Fruit fly (Drosophila melanogaster) whole organism, wandering third instar larva: ENCODE data around the gene Mgstl.
A peak's percentile ranks its signal among the peaks of the same experiment; 100 is the strongest.

Experiments used
- Abd-B ChIP-seq: fragments of >200 bp; optimal IDR thresholded peaks from 2 replicates; lab custom pipeline; 2017; ENCODE audit warnings: missing biosample characterization, missing genetic modification characterization
- CG32264 ChIP-seq: fragments of 200-800 bp; sonication (Bioruptor generic); optimal IDR thresholded peaks from 2 replicates; lab custom pipeline; 2016; ENCODE audit warnings: missing biosample characterization, missing genetic modification characterization
- CG9705 ChIP-seq: fragments of 200-800 bp; sonication (Bioruptor generic); optimal IDR thresholded peaks from 2 replicates; lab custom pipeline; 2018; ENCODE audit warnings: missing biosample characterization, mild to moderate bottlenecking, missing genetic modification characterization
- CrebA ChIP-seq: fragments of 200-800 bp; sonication (Bioruptor generic); optimal IDR thresholded peaks from 2 replicates; lab custom pipeline; 2016; ENCODE audit warnings: missing biosample characterization, mild to moderate bottlenecking, missing genetic modification characterization, borderline replicate concordance
- Dfd ChIP-seq: fragments of >200 bp; optimal IDR thresholded peaks from 2 replicates; lab custom pipeline; 2017; ENCODE audit warnings: missing biosample characterization, missing genetic modification characterization
- Dif ChIP-seq: fragments of 200-275, 200-300 bp; sonication (Bioruptor generic); optimal IDR thresholded peaks from 2 replicates; lab custom pipeline; 2018; ENCODE audit warnings: missing biosample characterization, missing genetic modification characterization; ENCODE audit not compliant: partially characterized antibody
- GATAd ChIP-seq: sonication (Bioruptor generic); optimal IDR thresholded peaks from 2 replicates; lab custom pipeline; 2016; ENCODE audit warnings: missing biosample characterization, missing genetic modification characterization
- HLH106 ChIP-seq: fragments of 200-800 bp; optimal IDR thresholded peaks from 3 replicates; lab custom pipeline; 2019; ENCODE audit warnings: missing biosample characterization, mild to moderate bottlenecking, missing genetic modification characterization, moderate library complexity
- Hnf4 ChIP-seq: fragments of 200-800 bp; sonication (Bioruptor generic); optimal IDR thresholded peaks from 2 replicates; lab custom pipeline; 2016; ENCODE audit warnings: missing biosample characterization, mild to moderate bottlenecking, missing genetic modification characterization
- Hr78 ChIP-seq: fragments of >200 bp; optimal IDR thresholded peaks from 2 replicates; lab custom pipeline; 2017; ENCODE audit warnings: missing biosample characterization, missing genetic modification characterization
- Hr83 ChIP-seq: fragments of 200-300 bp; sonication (Bioruptor generic); optimal IDR thresholded peaks from 2 replicates; lab custom pipeline; 2016; ENCODE audit warnings: missing biosample characterization, mild to moderate bottlenecking, missing genetic modification characterization, moderate library complexity; ENCODE audit not compliant: poor library complexity, severe bottlenecking
- Jra ChIP-seq: sonication (Bioruptor generic); optimal IDR thresholded peaks from 2 replicates; lab custom pipeline; 2016; ENCODE audit warnings: missing biosample characterization, missing genetic modification characterization
- Mio ChIP-seq: sonication (Bioruptor generic); optimal IDR thresholded peaks from 2 replicates; lab custom pipeline; 2016; ENCODE audit warnings: missing biosample characterization, missing genetic modification characterization
- Myc ChIP-seq: fragments of >200 bp; optimal IDR thresholded peaks from 2 replicates; lab custom pipeline; 2017
- N ChIP-seq: fragments of >200 bp; optimal IDR thresholded peaks from 2 replicates; lab custom pipeline; 2018; ENCODE audit warnings: missing biosample characterization, missing external identifiers, missing genetic modification characterization
- OdsH ChIP-seq: fragments of 200-800 bp; sonication (Bioruptor generic); optimal IDR thresholded peaks from 2 replicates; lab custom pipeline; 2016; ENCODE audit warnings: missing biosample characterization, mild to moderate bottlenecking, missing genetic modification characterization
- Rel ChIP-seq, 2 experiments: fragments of 200-800 bp; sonication (Bioruptor generic) in 1 of 2; optimal IDR thresholded peaks; 2 replicates in 1 of 2; 3 replicates in 1 of 2; lab custom pipeline; 2016 to 2019; ENCODE audit warnings: mild to moderate bottlenecking in 2 of 2, missing biosample characterization in 2 of 2, missing genetic modification characterization in 2 of 2, moderate library complexity in 1 of 2
- Sp1 ChIP-seq: fragments of 200-800 bp; sonication (Bioruptor generic); optimal IDR thresholded peaks from 3 replicates; lab custom pipeline; 2019; ENCODE audit warnings: missing biosample characterization, mild to moderate bottlenecking, missing genetic modification characterization, moderate library complexity
- Vsx2 ChIP-seq: fragments of 200-300, 225-300 bp; sonication (Bioruptor generic); optimal IDR thresholded peaks from 2 replicates; lab custom pipeline; 2018; ENCODE audit warnings: missing biosample characterization, missing genetic modification characterization; ENCODE audit not compliant: partially characterized antibody
- br ChIP-seq: fragments of 200-800 bp; sonication (Bioruptor generic); optimal IDR thresholded peaks from 2 replicates; lab custom pipeline; 2016; ENCODE audit warnings: missing biosample characterization, missing genetic modification characterization
- brk ChIP-seq: fragments of 200-800 bp; sonication (Bioruptor generic); optimal IDR thresholded peaks from 2 replicates; lab custom pipeline; 2016; ENCODE audit warnings: missing biosample characterization, mild to moderate bottlenecking, missing genetic modification characterization
- dl ChIP-seq, 2 experiments: fragments of 175-275, 200-275 bp in 1 of 2; fragments of 200-275 bp in 1 of 2; sonication (Bioruptor generic); optimal IDR thresholded peaks; lab custom pipeline; 2018; ENCODE audit warnings: mild to moderate bottlenecking in 2 of 2, missing biosample characterization in 2 of 2, missing genetic modification characterization in 2 of 2, moderate library complexity in 2 of 2; ENCODE audit not compliant: partially characterized antibody in 2 of 2, insufficient read depth in 1 of 2
- dmrt93B ChIP-seq: fragments of 200-800 bp; sonication (Bioruptor generic); optimal IDR thresholded peaks from 2 replicates; lab custom pipeline; 2018; ENCODE audit warnings: missing biosample characterization, mild to moderate bottlenecking, missing genetic modification characterization
- dsf ChIP-seq: sonication (Bioruptor generic); optimal IDR thresholded peaks from 2 replicates; lab custom pipeline; 2016; ENCODE audit warnings: missing biosample characterization, missing genetic modification characterization, borderline replicate concordance
- ey ChIP-seq: fragments of 200-800 bp; sonication (Bioruptor generic); optimal IDR thresholded peaks from 2 replicates; lab custom pipeline; 2016; ENCODE audit warnings: missing biosample characterization, missing genetic modification characterization
- foxo ChIP-seq, 2 experiments: fragments of 200-800 bp; sonication (Bioruptor generic); optimal IDR thresholded peaks; 2 replicates in 1 of 2; 3 replicates in 1 of 2; lab custom pipeline; 2016 to 2017; ENCODE audit warnings: missing biosample characterization in 2 of 2, missing genetic modification characterization in 2 of 2
- fru ChIP-seq: fragments of 200-800 bp; sonication (Bioruptor generic); optimal IDR thresholded peaks from 3 replicates; lab custom pipeline; 2016; ENCODE audit warnings: missing biosample characterization, mild to moderate bottlenecking, missing genetic modification characterization
- h ChIP-seq: fragments of 200-800 bp; sonication (Bioruptor generic); optimal IDR thresholded peaks from 3 replicates; lab custom pipeline; 2016; ENCODE audit warnings: missing biosample characterization, mild to moderate bottlenecking, missing genetic modification characterization
- jim ChIP-seq: fragments of 175-275, 200-325 bp; sonication (Bioruptor generic); optimal IDR thresholded peaks from 2 replicates; lab custom pipeline; 2016; ENCODE audit warnings: missing biosample characterization, mild to moderate bottlenecking, missing genetic modification characterization
- lola ChIP-seq: fragments of >200 bp; optimal IDR thresholded peaks from 2 replicates; lab custom pipeline; 2017; ENCODE audit warnings: missing biosample characterization, missing genetic modification characterization
- pan ChIP-seq: fragments of >200 bp; optimal IDR thresholded peaks from 2 replicates; lab custom pipeline; 2017
- psq ChIP-seq: fragments of 200-800 bp; sonication (Bioruptor generic); optimal IDR thresholded peaks from 3 replicates; lab custom pipeline; 2017; ENCODE audit warnings: missing biosample characterization, mild to moderate bottlenecking, missing genetic modification characterization, moderate library complexity
- rgr ChIP-seq: fragments of 200-800 bp; sonication (Bioruptor generic); optimal IDR thresholded peaks from 3 replicates; lab custom pipeline; 2016; ENCODE audit warnings: missing biosample characterization, mild to moderate bottlenecking, missing genetic modification characterization
- sage ChIP-seq: fragments of 200-800 bp; sonication (Bioruptor generic); optimal IDR thresholded peaks from 2 replicates; lab custom pipeline; 2016; ENCODE audit warnings: missing biosample characterization, mild to moderate bottlenecking, missing genetic modification characterization
- sv ChIP-seq: fragments of 200-800 bp; sonication (Bioruptor generic); optimal IDR thresholded peaks from 3 replicates; lab custom pipeline; 2016; ENCODE audit warnings: missing biosample characterization, missing genetic modification characterization
- tai ChIP-seq: sonication (Bioruptor generic); optimal IDR thresholded peaks from 2 replicates; lab custom pipeline; 2016; ENCODE audit warnings: missing biosample characterization, missing genetic modification characterization
- usp ChIP-seq: fragments of >200 bp; optimal IDR thresholded peaks from 2 replicates; lab custom pipeline; 2017; ENCODE audit warnings: missing biosample characterization, missing genetic modification characterization
- woc ChIP-seq: sonication (Bioruptor generic); optimal IDR thresholded peaks from 2 replicates; lab custom pipeline; 2016; ENCODE audit warnings: missing biosample characterization, mild to moderate bottlenecking, missing genetic modification characterization

Mgstl gene

dm6 chrX:21044278-21044830 is 2.4 kb downstream of the Mgstl start:
- TF ChIP-seq h (GFP tag; lab: Kevin White, UChicago) (peak; percentile 62), rgr (peak; percentile 20), CG9705 (GFP tag; lab: Kevin White, UChicago) (no peak), Myc (no peak), ey (GFP tag; lab: Kevin White, UChicago) (peak; percentile 22), Dfd (GFP tag; lab: Kevin White, UChicago) (no peak), Rel (GFP tag; optimal IDR thresholded peaks at IDR 0.05; lab: Kevin White, UChicago) (no peak), Rel (tag; optimal IDR thresholded peaks at IDR 0.05; lab: Kevin White, UChicago) (no peak), sage (peak; percentile 6), Jra (no peak), Abd-B (GFP tag; lab: Kevin White, UChicago) (no peak), Sp1 (GFP tag; lab: Kevin White, UChicago) (no peak), br (GFP tag; lab: Kevin White, UChicago) (peak; percentile 18), psq (GFP tag; lab: Kevin White, UChicago) (peak; percentile 12), lola (no peak), N (GFP tag; lab: Kevin White, UChicago) (no peak), GATAd (no peak), dsf (GFP tag; lab: Kevin White, UChicago) (no peak), Vsx2 (GFP tag; lab: Kevin White, UChicago) (no peak), Hr83 (GFP tag; lab: Kevin White, UChicago) (no peak), foxo (GFP tag; optimal IDR thresholded peaks at IDR 0.05; lab: Kevin White, UChicago) (no peak), Hnf4 (GFP tag; lab: Kevin White, UChicago) (no peak), CrebA (GFP tag; lab: Kevin White, UChicago) (no peak), CG32264 (GFP tag; lab: Kevin White, UChicago) (no peak), sv (GFP tag; lab: Kevin White, UChicago) (no peak), Dif (no peak), Mio (GFP tag; lab: Kevin White, UChicago) (no peak), HLH106 (tag; lab: Kevin White, UChicago) (peak; percentile 30), dmrt93B (GFP tag; lab: Kevin White, UChicago) (no peak), Hr78 (no peak), fru (GFP tag; lab: Kevin White, UChicago) (peak; percentile 29), usp (GFP tag; lab: Kevin White, UChicago) (no peak), pan (no peak), tai (GFP tag; lab: Kevin White, UChicago) (no peak), brk (GFP tag; lab: Kevin White, UChicago) (no peak), woc (GFP tag; lab: Kevin White, UChicago) (peak; percentile 17), OdsH (GFP tag; lab: Kevin White, UChicago) (peak; percentile 26), dl (GFP tag; optimal IDR thresholded peaks at IDR 0.05; lab: Kevin White, UChicago; ENCODE audit: insufficient read depth in 1 of 2, partially characterized antibody in 2 of 2) (no peak), jim (GFP tag; lab: Kevin White, UChicago) (no peak)

DNA sequence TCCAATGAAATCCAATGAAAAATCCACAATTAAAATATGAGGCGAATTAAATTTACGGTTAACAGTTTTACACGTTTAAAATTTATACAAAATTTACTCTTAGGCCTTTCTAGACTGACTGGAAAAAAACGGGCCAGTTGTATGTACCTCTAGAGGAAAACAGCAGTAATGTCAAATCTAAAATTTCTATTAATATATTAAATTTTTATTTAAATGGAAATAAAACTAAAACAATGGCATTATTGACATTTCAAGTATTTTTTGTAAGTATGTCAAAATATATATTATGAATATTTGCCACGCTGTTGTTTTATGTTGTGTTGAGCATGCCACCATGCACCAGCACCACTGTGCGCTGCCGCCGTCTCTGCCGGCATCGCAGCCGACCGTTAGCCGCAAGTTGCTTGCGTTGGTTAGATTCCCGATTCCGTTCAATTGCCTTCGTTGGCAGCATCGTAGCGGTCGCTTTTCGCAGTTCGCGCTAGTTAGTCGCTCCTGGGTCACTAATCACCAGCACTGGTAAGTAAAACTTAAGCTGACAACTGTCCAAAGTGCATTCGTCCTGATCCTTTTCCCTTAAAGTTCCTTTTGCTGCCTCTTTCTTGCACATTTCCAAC is 3.0 kb downstream of the Mgstl start, which contains the start of gene Cbs:
Gene Cbs, plus strand, starts transcription at position 308 of the 617 bp plus-strand sequence.
- TF ChIP-seq jim (GFP tag; lab: Kevin White, UChicago) (no peak), h (GFP tag; lab: Kevin White, UChicago) (peak; percentile 8), dmrt93B (GFP tag; lab: Kevin White, UChicago) (no peak), Hr78 (no peak), Dfd (GFP tag; lab: Kevin White, UChicago) (no peak), sage (no peak), Hr83 (GFP tag; lab: Kevin White, UChicago) (no peak), rgr (peak; percentile 17), Vsx2 (GFP tag; lab: Kevin White, UChicago) (no peak), br (GFP tag; lab: Kevin White, UChicago) (no peak), OdsH (GFP tag; lab: Kevin White, UChicago) (no peak), sv (GFP tag; lab: Kevin White, UChicago) (peak; percentile 49), Dif (no peak), usp (GFP tag; lab: Kevin White, UChicago) (no peak), dsf (GFP tag; lab: Kevin White, UChicago) (no peak), Mio (GFP tag; lab: Kevin White, UChicago) (no peak), Myc (no peak), brk (GFP tag; lab: Kevin White, UChicago) (no peak), CrebA (GFP tag; lab: Kevin White, UChicago) (no peak), CG32264 (GFP tag; lab: Kevin White, UChicago) (no peak), Sp1 (GFP tag; lab: Kevin White, UChicago) (peak; percentile 51), Rel (GFP tag; optimal IDR thresholded peaks at IDR 0.05; lab: Kevin White, UChicago) (no peak), Rel (tag; optimal IDR thresholded peaks at IDR 0.05; lab: Kevin White, UChicago) (no peak), dl (GFP tag; optimal IDR thresholded peaks at IDR 0.05; lab: Kevin White, UChicago; ENCODE audit: insufficient read depth in 1 of 2, partially characterized antibody in 2 of 2) (no peak), HLH106 (tag; lab: Kevin White, UChicago) (peak; percentile 52), foxo (GFP tag; optimal IDR thresholded peaks at IDR 0.05; lab: Kevin White, UChicago) (peak in 1 of 2 experiments; percentile 39), pan (no peak), lola (no peak), Jra (no peak), ey (GFP tag; lab: Kevin White, UChicago) (no peak), CG9705 (GFP tag; lab: Kevin White, UChicago) (no peak), woc (GFP tag; lab: Kevin White, UChicago) (peak; percentile 14), tai (GFP tag; lab: Kevin White, UChicago) (no peak), Hnf4 (GFP tag; lab: Kevin White, UChicago) (no peak), Abd-B (GFP tag; lab: Kevin White, UChicago) (no peak), psq (GFP tag; lab: Kevin White, UChicago) (peak; percentile 9), fru (GFP tag; lab: Kevin White, UChicago) (no peak)
